Fruit fly (Drosophila melanogaster) whole organism, wandering third instar larva: ENCODE data around the gene CG1074.

Experiments
- Abd-B ChIP-seq: fragments of >200 bp; optimal IDR thresholded peaks from 2 replicates; lab custom pipeline; 2017; ENCODE audit warnings: missing biosample characterization, missing genetic modification characterization
- CrebA ChIP-seq: fragments of 200-800 bp; sonication (Bioruptor generic); optimal IDR thresholded peaks from 2 replicates; lab custom pipeline; 2016; ENCODE audit warnings: missing biosample characterization, mild to moderate bottlenecking, missing genetic modification characterization, borderline replicate concordance
- Dfd ChIP-seq: fragments of >200 bp; optimal IDR thresholded peaks from 2 replicates; lab custom pipeline; 2017; ENCODE audit warnings: missing biosample characterization, missing genetic modification characterization
- Dif ChIP-seq: fragments of 200-275, 200-300 bp; sonication (Bioruptor generic); optimal IDR thresholded peaks from 2 replicates; lab custom pipeline; 2018; ENCODE audit warnings: missing biosample characterization, missing genetic modification characterization; ENCODE audit not compliant: partially characterized antibody
- GATAd ChIP-seq: sonication (Bioruptor generic); optimal IDR thresholded peaks from 2 replicates; lab custom pipeline; 2016; ENCODE audit warnings: missing biosample characterization, missing genetic modification characterization
- HLH106 ChIP-seq: fragments of 200-800 bp; optimal IDR thresholded peaks from 3 replicates; lab custom pipeline; 2019; ENCODE audit warnings: missing biosample characterization, mild to moderate bottlenecking, missing genetic modification characterization, moderate library complexity
- Hnf4 ChIP-seq: fragments of 200-800 bp; sonication (Bioruptor generic); optimal IDR thresholded peaks from 2 replicates; lab custom pipeline; 2016; ENCODE audit warnings: missing biosample characterization, mild to moderate bottlenecking, missing genetic modification characterization
- Hr83 ChIP-seq: fragments of 200-300 bp; sonication (Bioruptor generic); optimal IDR thresholded peaks from 2 replicates; lab custom pipeline; 2016; ENCODE audit warnings: missing biosample characterization, mild to moderate bottlenecking, missing genetic modification characterization, moderate library complexity; ENCODE audit not compliant: poor library complexity, severe bottlenecking
- Jra ChIP-seq: sonication (Bioruptor generic); optimal IDR thresholded peaks from 2 replicates; lab custom pipeline; 2016; ENCODE audit warnings: missing biosample characterization, missing genetic modification characterization
- Mio ChIP-seq: sonication (Bioruptor generic); optimal IDR thresholded peaks from 2 replicates; lab custom pipeline; 2016; ENCODE audit warnings: missing biosample characterization, missing genetic modification characterization
- Myc ChIP-seq: fragments of >200 bp; optimal IDR thresholded peaks from 2 replicates; lab custom pipeline; 2017
- N ChIP-seq: fragments of >200 bp; optimal IDR thresholded peaks from 2 replicates; lab custom pipeline; 2018; ENCODE audit warnings: missing biosample characterization, missing external identifiers, missing genetic modification characterization
- OdsH ChIP-seq: fragments of 200-800 bp; sonication (Bioruptor generic); optimal IDR thresholded peaks from 2 replicates; lab custom pipeline; 2016; ENCODE audit warnings: missing biosample characterization, mild to moderate bottlenecking, missing genetic modification characterization
- Rel ChIP-seq, 2 experiments: fragments of 200-800 bp; sonication (Bioruptor generic) in 1 of 2; optimal IDR thresholded peaks; 2 replicates in 1 of 2; 3 replicates in 1 of 2; lab custom pipeline; 2016 to 2019; ENCODE audit warnings: mild to moderate bottlenecking in 2 of 2, missing biosample characterization in 2 of 2, missing genetic modification characterization in 2 of 2, moderate library complexity in 1 of 2
- Sp1 ChIP-seq: fragments of 200-800 bp; sonication (Bioruptor generic); optimal IDR thresholded peaks from 3 replicates; lab custom pipeline; 2019; ENCODE audit warnings: missing biosample characterization, mild to moderate bottlenecking, missing genetic modification characterization, moderate library complexity
- Vsx2 ChIP-seq: fragments of 200-300, 225-300 bp; sonication (Bioruptor generic); optimal IDR thresholded peaks from 2 replicates; lab custom pipeline; 2018; ENCODE audit warnings: missing biosample characterization, missing genetic modification characterization; ENCODE audit not compliant: partially characterized antibody
- br ChIP-seq: fragments of 200-800 bp; sonication (Bioruptor generic); optimal IDR thresholded peaks from 2 replicates; lab custom pipeline; 2016; ENCODE audit warnings: missing biosample characterization, missing genetic modification characterization
- brk ChIP-seq: fragments of 200-800 bp; sonication (Bioruptor generic); optimal IDR thresholded peaks from 2 replicates; lab custom pipeline; 2016; ENCODE audit warnings: missing biosample characterization, mild to moderate bottlenecking, missing genetic modification characterization
- dl ChIP-seq, 2 experiments: fragments of 175-275, 200-275 bp in 1 of 2; fragments of 200-275 bp in 1 of 2; sonication (Bioruptor generic); optimal IDR thresholded peaks; lab custom pipeline; 2018; ENCODE audit warnings: mild to moderate bottlenecking in 2 of 2, missing biosample characterization in 2 of 2, missing genetic modification characterization in 2 of 2, moderate library complexity in 2 of 2; ENCODE audit not compliant: partially characterized antibody in 2 of 2, insufficient read depth in 1 of 2
- dmrt93B ChIP-seq: fragments of 200-800 bp; sonication (Bioruptor generic); optimal IDR thresholded peaks from 2 replicates; lab custom pipeline; 2018; ENCODE audit warnings: missing biosample characterization, mild to moderate bottlenecking, missing genetic modification characterization
- dsf ChIP-seq: sonication (Bioruptor generic); optimal IDR thresholded peaks from 2 replicates; lab custom pipeline; 2016; ENCODE audit warnings: missing biosample characterization, missing genetic modification characterization, borderline replicate concordance
- ey ChIP-seq: fragments of 200-800 bp; sonication (Bioruptor generic); optimal IDR thresholded peaks from 2 replicates; lab custom pipeline; 2016; ENCODE audit warnings: missing biosample characterization, missing genetic modification characterization
- foxo ChIP-seq, 2 experiments: fragments of 200-800 bp; sonication (Bioruptor generic); optimal IDR thresholded peaks; 2 replicates in 1 of 2; 3 replicates in 1 of 2; lab custom pipeline; 2016 to 2017; ENCODE audit warnings: missing biosample characterization in 2 of 2, missing genetic modification characterization in 2 of 2
- h ChIP-seq: fragments of 200-800 bp; sonication (Bioruptor generic); optimal IDR thresholded peaks from 3 replicates; lab custom pipeline; 2016; ENCODE audit warnings: missing biosample characterization, mild to moderate bottlenecking, missing genetic modification characterization
- jim ChIP-seq: fragments of 175-275, 200-325 bp; sonication (Bioruptor generic); optimal IDR thresholded peaks from 2 replicates; lab custom pipeline; 2016; ENCODE audit warnings: missing biosample characterization, mild to moderate bottlenecking, missing genetic modification characterization
- lola ChIP-seq: fragments of >200 bp; optimal IDR thresholded peaks from 2 replicates; lab custom pipeline; 2017; ENCODE audit warnings: missing biosample characterization, missing genetic modification characterization
- pan ChIP-seq: fragments of >200 bp; optimal IDR thresholded peaks from 2 replicates; lab custom pipeline; 2017
- psq ChIP-seq: fragments of 200-800 bp; sonication (Bioruptor generic); optimal IDR thresholded peaks from 3 replicates; lab custom pipeline; 2017; ENCODE audit warnings: missing biosample characterization, mild to moderate bottlenecking, missing genetic modification characterization, moderate library complexity
- rgr ChIP-seq: fragments of 200-800 bp; sonication (Bioruptor generic); optimal IDR thresholded peaks from 3 replicates; lab custom pipeline; 2016; ENCODE audit warnings: missing biosample characterization, mild to moderate bottlenecking, missing genetic modification characterization
- sage ChIP-seq: fragments of 200-800 bp; sonication (Bioruptor generic); optimal IDR thresholded peaks from 2 replicates; lab custom pipeline; 2016; ENCODE audit warnings: missing biosample characterization, mild to moderate bottlenecking, missing genetic modification characterization
- sv ChIP-seq: fragments of 200-800 bp; sonication (Bioruptor generic); optimal IDR thresholded peaks from 3 replicates; lab custom pipeline; 2016; ENCODE audit warnings: missing biosample characterization, missing genetic modification characterization
- tai ChIP-seq: sonication (Bioruptor generic); optimal IDR thresholded peaks from 2 replicates; lab custom pipeline; 2016; ENCODE audit warnings: missing biosample characterization, missing genetic modification characterization
- usp ChIP-seq: fragments of >200 bp; optimal IDR thresholded peaks from 2 replicates; lab custom pipeline; 2017; ENCODE audit warnings: missing biosample characterization, missing genetic modification characterization
- woc ChIP-seq: sonication (Bioruptor generic); optimal IDR thresholded peaks from 2 replicates; lab custom pipeline; 2016; ENCODE audit warnings: missing biosample characterization, mild to moderate bottlenecking, missing genetic modification characterization

CG1074 gene

DNA sequence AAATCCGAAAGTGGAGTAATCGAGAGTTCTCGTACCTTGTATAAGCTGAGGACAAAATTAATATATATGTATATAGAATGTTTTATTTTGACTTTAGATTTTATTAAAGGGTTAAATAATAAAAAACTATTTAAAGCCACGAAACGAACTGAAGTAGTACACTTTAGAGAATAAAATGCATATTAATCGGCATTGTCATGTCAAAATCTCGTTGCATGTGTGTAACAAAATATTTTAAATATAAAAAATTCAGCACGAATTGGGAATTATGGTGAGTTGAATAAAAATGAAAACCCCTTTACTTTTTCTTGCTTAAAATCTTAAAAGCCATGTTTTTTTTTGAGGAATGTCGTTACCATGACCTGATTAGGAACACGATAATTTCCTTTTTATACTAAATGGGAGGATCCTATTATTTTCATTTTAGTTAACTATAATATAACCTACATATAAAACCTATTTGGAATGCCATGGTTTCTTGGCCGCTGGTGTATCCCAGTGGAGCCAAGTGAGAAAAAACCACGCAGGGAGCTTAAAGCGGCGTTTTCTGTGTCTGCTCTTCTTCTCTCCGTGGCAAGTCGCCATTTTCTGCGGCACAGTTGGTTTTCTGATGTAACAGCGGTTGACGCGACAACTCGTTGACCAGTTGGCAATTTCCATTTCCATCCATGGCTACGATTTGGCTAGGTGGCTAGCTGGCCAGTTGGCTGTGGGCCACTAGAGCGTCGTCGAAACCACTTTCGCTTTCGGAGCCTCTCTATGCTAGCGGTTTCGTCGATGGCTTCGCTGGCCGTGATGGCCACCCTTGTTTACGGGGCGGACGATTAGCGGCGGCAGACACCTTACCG, 38.3 kb downstream of the CG1074 start:
- TF ChIP-seq jim (GFP tag; lab: Kevin White, UChicago) = no peak

- TF ChIP-seq Myc (lab: Kevin White, UChicago) (no peak), pan (lab: Kevin White, UChicago) (no peak), foxo (GFP tag; optimal IDR thresholded peaks at IDR 0.05; lab: Kevin White, UChicago) (no peak), Rel (GFP tag; optimal IDR thresholded peaks at IDR 0.05; lab: Kevin White, UChicago) (no peak), Rel (tag; optimal IDR thresholded peaks at IDR 0.05; lab: Kevin White, UChicago) (peak; percentile 73)
Measured at dm6 chr3R:4472694-4472975, 38.9 kb downstream of the CG1074 start.

dm6 chr3R:4475378-4475777, 41.6 kb downstream of the CG1074 start:
- no peak for TF ChIP-seq psq (GFP tag; lab: Kevin White, UChicago)
- no peak for TF ChIP-seq usp
- TF ChIP-seq sage (GFP tag; lab: Kevin White, UChicago) = no peak
- TF ChIP-seq dmrt93B (GFP tag; lab: Kevin White, UChicago) = no peak
- TF ChIP-seq CrebA = no peak
- no peak for TF ChIP-seq Dfd (GFP tag; lab: Kevin White, UChicago)
- TF ChIP-seq Hr83 (GFP tag; lab: Kevin White, UChicago) = no peak
- TF ChIP-seq Myc (lab: Kevin White, UChicago) = no peak
- TF ChIP-seq N = no peak
- no peak for TF ChIP-seq GATAd (GFP tag; lab: Kevin White, UChicago)
- no peak for TF ChIP-seq sv (GFP tag; lab: Kevin White, UChicago)
- no peak for TF ChIP-seq foxo (GFP tag; optimal IDR thresholded peaks at IDR 0.05; lab: Kevin White, UChicago)
- no peak for TF ChIP-seq Rel (GFP tag; optimal IDR thresholded peaks at IDR 0.05; lab: Kevin White, UChicago)
- TF ChIP-seq Rel (tag; optimal IDR thresholded peaks at IDR 0.05; lab: Kevin White, UChicago) = no peak
- TF ChIP-seq Hnf4 (GFP tag; lab: Kevin White, UChicago) = no peak

DNA sequence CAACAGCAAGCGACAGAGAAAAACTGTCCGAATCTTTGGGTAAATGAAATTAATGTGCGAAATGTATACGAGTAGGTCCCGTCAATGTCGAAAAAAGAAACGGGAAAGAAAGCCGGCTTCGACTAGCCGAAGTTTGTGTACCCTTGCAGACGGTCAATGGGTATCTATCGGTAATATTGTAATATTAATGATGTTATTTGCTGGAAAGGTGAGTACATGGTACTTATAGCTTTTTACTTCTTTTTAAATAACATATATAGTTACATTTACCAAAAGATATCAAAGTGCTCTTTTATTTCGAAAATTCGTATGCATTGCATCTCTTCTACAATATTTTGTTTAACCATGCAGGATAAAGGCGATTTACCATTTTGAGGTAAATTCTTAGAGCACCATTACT, 42.2 kb downstream of the CG1074 start:
- TF ChIP-seq woc (GFP tag; lab: Kevin White, UChicago) = no peak
- no peak for TF ChIP-seq N
- no peak for TF ChIP-seq Dif (GFP tag; lab: Kevin White, UChicago)
- TF ChIP-seq Dfd (GFP tag; lab: Kevin White, UChicago) = no peak
- TF ChIP-seq Hnf4 (GFP tag; lab: Kevin White, UChicago) = no peak
- TF ChIP-seq lola (GFP tag; lab: Kevin White, UChicago) = no peak
- TF ChIP-seq Abd-B (GFP tag; lab: Kevin White, UChicago) = no peak
- TF ChIP-seq GATAd (GFP tag; lab: Kevin White, UChicago) = no peak
- TF ChIP-seq jim (GFP tag; lab: Kevin White, UChicago) = no peak
- TF ChIP-seq pan (lab: Kevin White, UChicago) = no peak
- no peak for TF ChIP-seq Rel (GFP tag; optimal IDR thresholded peaks at IDR 0.05; lab: Kevin White, UChicago)
- TF ChIP-seq Rel (tag; optimal IDR thresholded peaks at IDR 0.05; lab: Kevin White, UChicago) = no peak
- TF ChIP-seq foxo (GFP tag; optimal IDR thresholded peaks at IDR 0.05; lab: Kevin White, UChicago) = no peak
- no peak for TF ChIP-seq Jra (GFP tag; lab: Kevin White, UChicago)
- TF ChIP-seq ey = no peak
- TF ChIP-seq sage (GFP tag; lab: Kevin White, UChicago) = no peak
- TF ChIP-seq brk (GFP tag; lab: Kevin White, UChicago) = no peak
- TF ChIP-seq Mio (GFP tag; lab: Kevin White, UChicago) = no peak
- no peak for TF ChIP-seq dmrt93B (GFP tag; lab: Kevin White, UChicago)
- TF ChIP-seq rgr = no peak

- TF ChIP-seq CrebA = peak; percentile 69
- TF ChIP-seq psq (GFP tag; lab: Kevin White, UChicago) = peak; percentile 68
- no peak for TF ChIP-seq GATAd (GFP tag; lab: Kevin White, UChicago)
- TF ChIP-seq ey = peak; percentile 79
- TF ChIP-seq Jra (GFP tag; lab: Kevin White, UChicago) = peak; percentile 79
- peak; percentile 91 for TF ChIP-seq sv (GFP tag; lab: Kevin White, UChicago)
- no peak for TF ChIP-seq jim (GFP tag; lab: Kevin White, UChicago)
- peak; percentile 45 for TF ChIP-seq dmrt93B (GFP tag; lab: Kevin White, UChicago)
- peak; percentile 85 for TF ChIP-seq Hr83 (GFP tag; lab: Kevin White, UChicago)
- peak; percentile 71 for TF ChIP-seq Sp1 (GFP tag; lab: Kevin White, UChicago)
- peak; percentile 90 for TF ChIP-seq br
- peak; percentile 79 for TF ChIP-seq Vsx2 (GFP tag; lab: Kevin White, UChicago)
- peak in 1 of 2 experiments; percentile 91 for TF ChIP-seq foxo (GFP tag; optimal IDR thresholded peaks at IDR 0.05; lab: Kevin White, UChicago)
- peak; percentile 66 for TF ChIP-seq dsf
- TF ChIP-seq h (GFP tag; lab: Kevin White, UChicago) = peak; percentile 91
- peak; percentile 64 for TF ChIP-seq HLH106 (tag; lab: Kevin White, UChicago)
- TF ChIP-seq pan (lab: Kevin White, UChicago) = no peak
- peak; percentile 36 for TF ChIP-seq N
- peak; percentile 78 for TF ChIP-seq sage (GFP tag; lab: Kevin White, UChicago)
- TF ChIP-seq tai (GFP tag; lab: Kevin White, UChicago) = no peak
- TF ChIP-seq dl (GFP tag; optimal IDR thresholded peaks at IDR 0.05; lab: Kevin White, UChicago; ENCODE audit: insufficient read depth in 1 of 2, partially characterized antibody in 2 of 2) = peak; percentile 61 to 63
- peak; percentile 85 for TF ChIP-seq OdsH (GFP tag; lab: Kevin White, UChicago)
- peak; percentile 86 for TF ChIP-seq Dif (GFP tag; lab: Kevin White, UChicago)
- TF ChIP-seq rgr = peak; percentile 90
Measured at dm6 chr3R:4478220-4479037, 44.7 kb downstream of the CG1074 start.
